Worm (Caenorhabditis elegans): ENCODE data around the gene mam-3.

- TF ChIP-seq him-1 (tag; optimal IDR thresholded peaks at IDR 0.05) (no peak), dao-5 (tag; optimal IDR thresholded peaks at IDR 0.05) (no peak)
Measured at ce11 chrIV:13460876-13461275, 15.7 kb upstream of the mam-3 start, which contains the start of gene Y38H8A.12.

Data from whole organism, L4/young adult.